Worm (Caenorhabditis elegans): ENCODE measurements around the gene nep-17.

The nep-17 gene

DNA sequence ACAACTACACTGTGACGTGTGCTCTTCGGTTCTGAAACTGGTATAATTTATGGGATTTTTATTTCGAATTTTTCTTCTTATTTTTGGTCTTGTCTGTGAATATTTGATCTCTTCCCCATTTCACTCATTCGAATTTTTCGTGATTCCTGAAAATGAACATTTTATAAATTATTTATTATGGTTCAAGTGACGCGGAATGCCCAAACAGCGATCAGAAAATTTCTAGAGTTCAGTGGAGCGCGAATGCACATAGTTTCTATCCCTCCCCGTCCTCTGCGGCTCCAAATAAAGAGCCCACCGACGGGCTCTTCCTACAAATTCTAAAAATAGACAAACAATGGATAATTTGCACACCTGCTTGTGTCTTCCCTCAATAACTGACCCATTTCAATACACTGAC lies 4.0 kb upstream of the nep-17 start, which contains the start of gene F54F11.1:
Gene F54F11.1 (plus strand): TSS at position 301 of the 400 bp plus-strand sequence.
- TF ChIP-seq mab-9 (GFP tag; IDR thresholded peaks at IDR 0.05): no peak
- TF ChIP-seq unc-86 (tag; optimal IDR thresholded peaks at IDR 0.05): peak; percentile 39

DNA sequence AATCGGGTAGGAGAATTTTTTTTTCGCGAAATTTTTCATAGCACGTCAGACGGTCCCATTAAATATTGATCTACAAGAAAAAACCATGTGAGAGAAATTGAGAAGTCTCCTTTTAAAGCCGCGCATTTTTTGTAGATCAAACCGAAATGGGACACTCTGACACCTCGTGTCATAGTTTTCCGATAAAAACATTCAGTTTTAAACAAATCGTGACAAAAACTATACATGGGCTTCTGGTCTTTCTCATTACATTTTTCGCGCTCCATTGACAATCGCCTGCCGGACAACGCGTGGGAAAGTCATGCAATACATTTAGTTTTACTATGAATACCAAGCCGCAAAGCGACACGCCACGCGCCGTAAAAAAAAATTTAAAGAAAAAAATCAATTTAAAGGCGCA lies 2.2 kb upstream of the nep-17 start:
- TF ChIP-seq nhr-90 (tag; optimal IDR thresholded peaks at IDR 0.05; ENCODE audit: poor library complexity) (no peak), isw-1 (GFP tag; IDR thresholded peaks at IDR 0.05) (no peak), unc-30 (tag; optimal IDR thresholded peaks at IDR 0.05) (no peak), vab-15 (tag; optimal IDR thresholded peaks at IDR 0.05) (no peak), hlh-4 (tag; optimal IDR thresholded peaks at IDR 0.05) (no peak), F16B12.6 (tag; optimal IDR thresholded peaks at IDR 0.05) (no peak), irx-1 (tag; optimal IDR thresholded peaks at IDR 0.05) (no peak)

DNA sequence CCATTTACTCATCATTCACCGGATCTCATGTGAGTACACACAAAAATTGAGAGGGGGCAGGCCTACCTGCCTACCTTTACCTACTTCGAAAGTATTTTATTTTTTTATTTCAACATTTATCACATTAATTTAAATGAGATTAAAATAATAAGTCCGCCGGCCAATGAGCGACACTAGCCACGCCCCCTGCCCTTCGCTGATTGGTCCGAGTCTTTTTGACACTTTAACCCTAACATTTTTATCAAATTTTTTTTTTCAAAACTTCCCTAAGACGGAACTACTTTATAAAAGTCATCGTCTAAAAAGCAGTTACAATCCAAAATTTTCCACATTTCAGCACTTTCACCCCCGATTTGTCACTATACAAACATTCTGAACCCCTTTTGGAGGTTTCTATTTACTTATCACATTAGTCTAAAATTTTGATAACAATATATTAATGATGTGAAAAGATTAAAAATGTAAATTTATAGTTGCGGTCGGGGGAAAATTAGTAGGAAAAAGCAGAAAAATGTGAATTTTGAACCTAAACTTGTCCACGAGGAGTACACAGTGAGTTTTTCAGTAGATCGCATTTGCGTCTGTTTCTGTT lies 1.5 kb upstream of the nep-17 start:
- TF ChIP-seq elt-2 (tag; optimal IDR thresholded peaks at IDR 0.05) (peak; percentile 25), efl-1 (optimal IDR thresholded peaks at IDR 0.05) (no peak), efl-1 (GFP tag; optimal IDR thresholded peaks at IDR 0.05 in 1 of 2) (peak in 1 of 2 experiments; percentile 41), aly-2 (tag; optimal IDR thresholded peaks at IDR 0.05) (no peak)

DNA sequence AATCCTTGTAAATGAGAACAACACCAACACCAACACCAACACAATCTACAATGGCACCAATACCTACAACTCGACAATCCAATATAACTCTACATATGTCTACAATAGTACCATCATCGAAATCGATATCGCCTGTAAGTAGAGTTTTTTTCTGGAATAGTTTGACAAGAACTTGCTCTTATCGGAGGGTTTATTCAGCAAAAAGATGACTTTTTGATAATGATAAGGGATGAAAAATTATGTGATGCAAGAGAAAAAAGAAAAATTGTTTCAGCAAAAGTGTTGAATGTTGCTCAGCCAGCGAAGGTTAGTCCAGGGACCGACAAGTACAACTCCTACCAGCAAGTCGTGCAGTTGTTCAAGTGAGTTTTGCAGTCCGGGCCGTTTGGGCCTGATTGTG lies 988 bp downstream of the nep-17 start:
- no peak for TF ChIP-seq dsc-1 (tag; optimal IDR thresholded peaks at IDR 0.05)
- no peak for TF ChIP-seq nhr-19 (GFP tag; conservative IDR thresholded peaks at IDR 0.05)
- TF ChIP-seq elt-2 (tag; optimal IDR thresholded peaks at IDR 0.05): peak; percentile 25
- no peak for TF ChIP-seq lir-3 (tag; optimal IDR thresholded peaks at IDR 0.05; ENCODE audit: poor library complexity)
- no peak for TF ChIP-seq nhr-85 (tag)
- TF ChIP-seq ces-1 (GFP tag; optimal IDR thresholded peaks at IDR 0.05): no peak

DNA sequence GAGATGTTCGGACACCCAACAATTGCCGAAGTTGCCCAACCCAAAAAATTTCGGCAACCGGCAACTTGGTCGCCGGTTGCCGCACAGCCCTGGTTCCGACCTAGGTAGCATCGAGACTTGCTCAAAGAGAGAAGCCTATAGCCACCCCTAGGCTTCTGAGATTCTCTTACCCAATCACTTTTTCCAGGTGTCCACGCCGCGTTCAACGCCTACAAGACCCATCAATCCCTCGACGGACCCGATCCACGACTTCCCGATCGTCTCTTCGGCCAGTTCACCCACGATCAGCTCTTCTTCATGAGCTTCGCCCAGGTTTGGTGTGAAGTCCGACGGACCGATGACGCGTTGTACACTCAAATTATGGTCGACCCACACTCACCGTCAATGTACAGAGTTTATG lies 8.2 kb downstream of the nep-17 start:
- TF ChIP-seq vab-15 (tag; optimal IDR thresholded peaks at IDR 0.05): no peak
- TF ChIP-seq irx-1 (tag; optimal IDR thresholded peaks at IDR 0.05): no peak
- no peak for TF ChIP-seq nhr-71 (tag; optimal IDR thresholded peaks at IDR 0.05)
- no peak for TF ChIP-seq lin-13 (GFP tag; optimal IDR thresholded peaks at IDR 0.05)
- TF ChIP-seq skn-1 (tag; optimal IDR thresholded peaks at IDR 0.05): no peak
- no peak for TF ChIP-seq efl-3 (GFP tag; optimal IDR thresholded peaks at IDR 0.05)
- TF ChIP-seq F16B12.6 (tag; optimal IDR thresholded peaks at IDR 0.05): no peak
- no peak for TF ChIP-seq fkh-4 (tag; optimal IDR thresholded peaks at IDR 0.05; ENCODE audit: borderline replicate concordance)
- no peak for TF ChIP-seq mdl-1 (tag; optimal IDR thresholded peaks at IDR 0.05)
- TF ChIP-seq nhr-11 (tag; optimal IDR thresholded peaks at IDR 0.05): no peak
- no peak for TF ChIP-seq unc-62 (GFP tag; optimal IDR thresholded peaks at IDR 0.05)
- TF ChIP-seq aha-1 (tag; optimal IDR thresholded peaks at IDR 0.05): no peak
- no peak for TF ChIP-seq ama-1 (optimal IDR thresholded peaks at IDR 0.05)
- TF ChIP-seq zag-1 (tag; optimal IDR thresholded peaks at IDR 0.05): no peak
- TF ChIP-seq fkh-10 (GFP tag; optimal IDR thresholded peaks at IDR 0.05): no peak
- no peak for TF ChIP-seq alr-1 (tag; optimal IDR thresholded peaks at IDR 0.05; ENCODE audit: borderline replicate concordance)

DNA sequence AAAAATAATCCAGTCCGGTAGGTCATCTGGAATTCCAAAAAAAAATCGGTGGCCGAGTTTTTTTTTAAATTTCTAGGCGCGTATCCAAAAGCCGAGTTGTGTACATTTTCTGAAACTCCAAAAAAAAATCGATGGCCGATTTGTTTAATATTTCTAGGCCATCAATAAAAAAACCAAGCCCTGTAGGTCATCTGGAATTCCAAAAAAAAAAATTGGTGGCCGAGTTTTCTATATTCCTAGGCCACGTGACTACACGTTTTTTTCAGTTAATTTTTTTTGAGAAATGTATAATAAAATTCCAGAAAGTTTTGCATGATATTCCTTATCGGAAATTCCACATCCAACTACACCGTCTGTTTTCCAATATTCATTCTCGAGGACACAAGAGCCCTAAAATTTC lies 10.0 kb downstream of the nep-17 start, which contains the start of gene sre-45:
Gene sre-45 (plus strand): TSS at position 301 of the 400 bp plus-strand sequence.
- TF ChIP-seq egl-27 (tag; optimal IDR thresholded peaks at IDR 0.05): no peak
- TF ChIP-seq dpl-1 (GFP tag; optimal IDR thresholded peaks at IDR 0.05): no peak
- no peak for TF ChIP-seq F16B12.6 (tag; optimal IDR thresholded peaks at IDR 0.05)
- no peak for TF ChIP-seq snpc-4 (tag; optimal IDR thresholded peaks at IDR 0.05)
- no peak for TF ChIP-seq C04F5.9 (tag; optimal IDR thresholded peaks at IDR 0.05)
- no peak for TF ChIP-seq ceh-63 (GFP tag; optimal IDR thresholded peaks at IDR 0.05)
- no peak for TF ChIP-seq ztf-4 (tag; optimal IDR thresholded peaks at IDR 0.05)
- no peak for TF ChIP-seq zag-1 (tag; optimal IDR thresholded peaks at IDR 0.05)
- no peak for TF ChIP-seq skn-1 (tag; optimal IDR thresholded peaks at IDR 0.05)
- TF ChIP-seq elt-2 (tag; optimal IDR thresholded peaks at IDR 0.05): no peak
- no peak for TF ChIP-seq tbx-2 (tag; optimal IDR thresholded peaks at IDR 0.05)
- no peak for TF ChIP-seq nhr-47 (tag; optimal IDR thresholded peaks at IDR 0.05)
- TF ChIP-seq nhr-71 (tag; optimal IDR thresholded peaks at IDR 0.05): no peak
- TF ChIP-seq sptf-1 (tag; optimal IDR thresholded peaks at IDR 0.05): no peak
- no peak for TF ChIP-seq ztf-11 (tag; optimal IDR thresholded peaks at IDR 0.05)
- no peak for TF ChIP-seq swsn-7 (tag; optimal IDR thresholded peaks at IDR 0.05)
- TF ChIP-seq grh-1 (GFP tag; IDR thresholded peaks at IDR 0.05): no peak
